Worm (Caenorhabditis elegans): ENCODE data around the gene dgn-1.

The dgn-1 gene

ce11 chrX:10900952-10901351 is 27.8 kb downstream of the dgn-1 start:
- TF ChIP-seq ceh-40 (GFP tag; IDR thresholded peaks at IDR 0.05) (no peak), nhr-120 (GFP tag; IDR thresholded peaks at IDR 0.05) (no peak), lsy-27 (tag; optimal IDR thresholded peaks at IDR 0.05; ENCODE audit: borderline replicate concordance, insufficient read depth) (no peak), hmg-1.2 (GFP tag; IDR thresholded peaks at IDR 0.05) (peak; percentile 40; the same call in 1 of the 2 replicates), unc-130 (GFP tag; optimal IDR thresholded peaks at IDR 0.05) (no peak), lin-40 (tag; optimal IDR thresholded peaks at IDR 0.05) (peak; percentile 46), mes-4 (tag; optimal IDR thresholded peaks at IDR 0.05) (no peak), sea-2 (GFP tag; IDR thresholded peaks at IDR 0.05) (no peak), dox-1 (GFP tag; IDR thresholded peaks at IDR 0.05) (peak; percentile 49; the same call in 1 of the 2 replicates), pha-4 (tag; optimal IDR thresholded peaks at IDR 0.05) (no peak), die-1 (tag; optimal IDR thresholded peaks at IDR 0.05) (no peak), D2030.7 (GFP tag; IDR thresholded peaks at IDR 0.05) (no peak), nfyb-1 (GFP tag; IDR thresholded peaks at IDR 0.05) (no peak), C06A6.2 (GFP tag; conservative IDR thresholded peaks at IDR 0.05) (no peak), ztf-18 (tag; optimal IDR thresholded peaks at IDR 0.05) (no peak), ztf-22 (GFP tag; optimal IDR thresholded peaks at IDR 0.05) (no peak), zim-3 (tag; optimal IDR thresholded peaks at IDR 0.05) (no peak), F22D6.2 (tag; optimal IDR thresholded peaks at IDR 0.05) (no peak), Y53G8AR.9 (GFP tag; conservative IDR thresholded peaks at IDR 0.05) (no peak), hrde-1 (tag; optimal IDR thresholded peaks at IDR 0.05; ENCODE audit: borderline replicate concordance) (no peak), xnd-1 (tag; optimal IDR thresholded peaks at IDR 0.05) (no peak), rec-8 (tag; optimal IDR thresholded peaks at IDR 0.05) (no peak), unc-62 (GFP tag; optimal IDR thresholded peaks at IDR 0.05) (no peak), rcor-1 (GFP tag; IDR thresholded peaks at IDR 0.05) (no peak), T07F8.4 (tag; optimal IDR thresholded peaks at IDR 0.05) (no peak), F33H1.4 (GFP tag; IDR thresholded peaks at IDR 0.05) (no peak), attf-5 (GFP tag; optimal IDR thresholded peaks at IDR 0.05) (peak; percentile 53), mel-28 (tag; optimal IDR thresholded peaks at IDR 0.05; ENCODE audit: borderline replicate concordance) (no peak), F57A8.1 (GFP tag; optimal IDR thresholded peaks at IDR 0.05) (no peak), ztf-28 (GFP tag; IDR thresholded peaks at IDR 0.05) (no peak), ceh-27 (GFP tag; optimal IDR thresholded peaks at IDR 0.05) (no peak), K12H6.12 (tag; optimal IDR thresholded peaks at IDR 0.05) (peak; percentile 57), F52B5.7 (tag; optimal IDR thresholded peaks at IDR 0.05) (no peak), attf-6 (GFP tag; IDR thresholded peaks at IDR 0.05) (no peak), cebp-1 (GFP tag; IDR thresholded peaks at IDR 0.05) (no peak), cebp-1 (tag; optimal IDR thresholded peaks at IDR 0.05) (peak; percentile 35), madf-6 (GFP tag; IDR thresholded peaks at IDR 0.05) (no peak), nhr-179 (tag; optimal IDR thresholded peaks at IDR 0.05) (no peak), ztf-3 (GFP tag; optimal IDR thresholded peaks at IDR 0.05) (no peak), somi-1 (GFP tag; optimal IDR thresholded peaks at IDR 0.05) (peak; percentile 45), nhr-27 (tag; optimal IDR thresholded peaks at IDR 0.05) (no peak), bed-2 (GFP tag; IDR thresholded peaks at IDR 0.05) (no peak), cebp-2 (GFP tag; IDR thresholded peaks at IDR 0.05) (no peak), lsl-1 (GFP tag; optimal IDR thresholded peaks at IDR 0.05) (no peak), tlf-1 (GFP tag; optimal IDR thresholded peaks at IDR 0.05) (no peak), ZK185.1 (tag; optimal IDR thresholded peaks at IDR 0.05; ENCODE audit: poor library complexity, severe bottlenecking) (peak; percentile 31), hsf-1 (GFP tag; IDR thresholded peaks at IDR 0.05) (no peak), let-526 (GFP tag; IDR thresholded peaks at IDR 0.05) (no peak), Y95B8A.8 (GFP tag; IDR thresholded peaks at IDR 0.05) (no peak)

Measured in whole organism, young adult.